Worm (Caenorhabditis elegans) whole organism, dauer: ENCODE data around the gene T26E4.4.
"Not testable (repeated sequence)": the region's sequence is repeated elsewhere in the genome, so short reads cannot be mapped to it uniquely, and the experiment has no call there.

ENCODE experiments used
- unc-62 ChIP-seq: sonication (generic microtip); optimal IDR thresholded peaks from 2 replicates; lab custom pipeline; 2017; ENCODE audit warnings: missing biosample characterization, missing genetic modification reagents, missing genetic modification characterization

T26E4.4 gene

ce11 chrV:15752049-15752448 is 40.3 kb downstream of the T26E4.4 start, which contains the start of gene str-43:
str-43 (minus strand) TSS chrV:15752149.
- TF ChIP-seq unc-62 (GFP tag; lab: Kevin White, UChicago) = no peak

- TF ChIP-seq unc-62 (GFP tag; lab: Kevin White, UChicago) = no peak
Observed at ce11 chrV:15750130-15750529, 42.2 kb downstream of the T26E4.4 start, which contains the start of gene str-6. str-6 (minus strand) TSS chrV:15750230.

ce11 chrV:15748343-15748742 is 44.0 kb downstream of the T26E4.4 start, which contains the start of gene T23D5.8:
T23D5.8 (minus strand) TSS chrV:15748443.
- not testable (repeated sequence) for TF ChIP-seq unc-62 (GFP tag; lab: Kevin White, UChicago)

ce11 chrV:15744366-15744765 is 47.9 kb downstream of the T26E4.4 start, which contains the start of gene str-19:
str-19 (minus strand) TSS chrV:15744466.
- TF ChIP-seq unc-62 (GFP tag; lab: Kevin White, UChicago) = not testable (repeated sequence)

ce11 chrV:15741851-15742250 is 50.5 kb downstream of the T26E4.4 start, which contains the start of gene str-18:
str-18 (minus strand) TSS chrV:15741951.
- no peak for TF ChIP-seq unc-62 (GFP tag; lab: Kevin White, UChicago)
